Worm (Caenorhabditis elegans): Measurements from ENCODE around the gene nas-16.

ce11 chrV:11386428-11386827 is 5.7 kb upstream of the nas-16 start, which contains the start of gene F55C10.4:
- TF ChIP-seq lsy-2 (tag; optimal IDR thresholded peaks at IDR 0.05) (no peak), sptf-1 (tag; optimal IDR thresholded peaks at IDR 0.05) (no peak), hlh-1 (tag; optimal IDR thresholded peaks at IDR 0.05) (no peak)
